Fruit fly (Drosophila melanogaster): Measurements from ENCODE around the gene PpD3.

The PpD3 gene

dm6 chr3R:9701148-9701703 lies 46.4 kb upstream of the PpD3 start (continued):
- TF ChIP-seq CG10321 (GFP tag; IDR thresholded peaks at IDR 0.05) (no peak), Mrtf (GFP tag; IDR thresholded peaks at IDR 0.05) (no peak), abd-A (tag; optimal IDR thresholded peaks at IDR 0.05) (peak; percentile 3), Mes4 (GFP tag; optimal IDR thresholded peaks at IDR 0.05) (no peak), Meics (GFP tag; optimal IDR thresholded peaks at IDR 0.05) (peak; percentile 93), Hr39 (optimal IDR thresholded peaks at IDR 0.05) (no peak), psq (GFP tag; optimal IDR thresholded peaks at IDR 0.05) (no peak), CG8290 (GFP tag; optimal IDR thresholded peaks at IDR 0.05) (no peak), CG8290 (tag; optimal IDR thresholded peaks at IDR 0.05) (peak in 1 of 2 experiments; percentile 62), H15 (GFP tag; IDR thresholded peaks at IDR 0.05) (no peak), unpg (GFP tag; optimal IDR thresholded peaks at IDR 0.05) (peak; percentile 35), CG6175 (GFP tag; IDR thresholded peaks at IDR 0.05) (no peak), Antp (GFP tag; optimal IDR thresholded peaks at IDR 0.05) (no peak), kah (GFP tag; optimal IDR thresholded peaks at IDR 0.05) (no peak), repo (GFP tag; optimal IDR thresholded peaks at IDR 0.05) (no peak), Xrp1 (GFP tag; IDR thresholded peaks at IDR 0.05) (no peak), Hey (tag; optimal IDR thresholded peaks at IDR 0.05) (no peak), h (optimal IDR thresholded peaks at IDR 0.05) (no peak), her (GFP tag; optimal IDR thresholded peaks at IDR 0.05) (peak; percentile 38), chn (GFP tag; optimal IDR thresholded peaks at IDR 0.05) (no peak), CG17612 (GFP tag; IDR thresholded peaks at IDR 0.05) (no peak), fu2 (GFP tag; optimal IDR thresholded peaks at IDR 0.05) (no peak), CG17186 (GFP tag; optimal IDR thresholded peaks at IDR 0.05) (no peak), dan (GFP tag; IDR thresholded peaks at IDR 0.05) (no peak), croc (GFP tag; conservative IDR thresholded peaks at IDR 0.05) (no peak), MBD-R2 (GFP tag; IDR thresholded peaks at IDR 0.05) (no peak), CG6689 (GFP tag; IDR thresholded peaks at IDR 0.05) (no peak), gfzf (GFP tag; optimal IDR thresholded peaks at IDR 0.05) (no peak), CG2889 (GFP tag; IDR thresholded peaks at IDR 0.05) (no peak), E2f2 (GFP tag; IDR thresholded peaks at IDR 0.05) (no peak), gro (GFP tag; optimal IDR thresholded peaks at IDR 0.05) (peak; percentile 31), chm (GFP tag; IDR thresholded peaks at IDR 0.05) (no peak), Camta (GFP tag; optimal IDR thresholded peaks at IDR 0.05) (no peak), CG10462 (GFP tag; optimal IDR thresholded peaks at IDR 0.05) (no peak), CG30431 (GFP tag; optimal IDR thresholded peaks at IDR 0.05) (no peak), Max (GFP tag; optimal IDR thresholded peaks at IDR 0.05) (no peak), Adf1 (GFP tag; IDR thresholded peaks at IDR 0.05) (no peak), Drgx (GFP tag; IDR thresholded peaks at IDR 0.05) (no peak), CG3838 (GFP tag; optimal IDR thresholded peaks at IDR 0.05) (no peak), ems (GFP tag; optimal IDR thresholded peaks at IDR 0.05) (no peak), CG16813 (GFP tag; IDR thresholded peaks at IDR 0.05; ENCODE audit: partially characterized antibody) (no peak), CG15011 (GFP tag; optimal IDR thresholded peaks at IDR 0.05) (no peak), CG31441 (GFP tag; IDR thresholded peaks at IDR 0.05) (no peak), CG7987 (GFP tag; optimal IDR thresholded peaks at IDR 0.05) (peak; percentile 0), al (GFP tag; IDR thresholded peaks at IDR 0.05) (no peak), CG30403 (GFP tag; optimal IDR thresholded peaks at IDR 0.05) (no peak), br (optimal IDR thresholded peaks at IDR 0.05) (no peak), CG13296 (GFP tag; optimal IDR thresholded peaks at IDR 0.05) (peak; percentile 66), Hr51 (GFP tag; optimal IDR thresholded peaks at IDR 0.05) (peak in 1 of 2 experiments; percentile 23), CG10654 (GFP tag; optimal IDR thresholded peaks at IDR 0.05) (no peak), CG15073 (GFP tag; optimal IDR thresholded peaks at IDR 0.05) (no peak), CG4424 (GFP tag; optimal IDR thresholded peaks at IDR 0.05) (no peak), Chrac-16 (GFP tag; optimal IDR thresholded peaks at IDR 0.05) (no peak), gce (GFP tag; IDR thresholded peaks at IDR 0.05) (no peak), trem (tag; optimal IDR thresholded peaks at IDR 0.05) (no peak)

All from whole organism, embryonic.